Worm (Caenorhabditis elegans): Measurements from ENCODE around the gene met-2.

ce11 chrIII:8411976-8412375, 36.9 kb downstream of the met-2 start:
- TF ChIP-seq fkh-10 (GFP tag; optimal IDR thresholded peaks at IDR 0.05): peak; percentile 75
- peak; percentile 65 for TF ChIP-seq elt-2 (tag; optimal IDR thresholded peaks at IDR 0.05)
- peak; percentile 35 for TF ChIP-seq skn-1 (tag; optimal IDR thresholded peaks at IDR 0.05)
- no peak for TF ChIP-seq elt-3 (tag; optimal IDR thresholded peaks at IDR 0.05)
- TF ChIP-seq ceh-82 (tag; optimal IDR thresholded peaks at IDR 0.05): no peak
- no peak for TF ChIP-seq daf-12 (tag; optimal IDR thresholded peaks at IDR 0.05)
- TF ChIP-seq nhr-237 (tag; optimal IDR thresholded peaks at IDR 0.05): no peak
